Worm (Caenorhabditis elegans): Measurements from ENCODE around the gene spp-5.

Gene spp-5

ce11 chrX:7340394-7340793 is 20.2 kb upstream of the spp-5 start:
- TF ChIP-seq sem-4 (tag; optimal IDR thresholded peaks at IDR 0.05) (no peak), ZK546.5 (tag; optimal IDR thresholded peaks at IDR 0.05) (no peak), lsy-2 (tag; optimal IDR thresholded peaks at IDR 0.05) (peak in 1 of 2 experiments; percentile 5), C34F6.9 (tag; optimal IDR thresholded peaks at IDR 0.05) (no peak), R02D3.7 (tag; optimal IDR thresholded peaks at IDR 0.05) (no peak), nhr-12 (tag; optimal IDR thresholded peaks at IDR 0.05) (no peak), fos-1 (tag; optimal IDR thresholded peaks at IDR 0.05) (no peak), dmd-4 (tag; optimal IDR thresholded peaks at IDR 0.05) (no peak), unc-55 (GFP tag; optimal IDR thresholded peaks at IDR 0.05) (peak; percentile 31), sma-9 (GFP tag; optimal IDR thresholded peaks at IDR 0.05) (no peak), sma-9 (tag; optimal IDR thresholded peaks at IDR 0.05) (no peak), elt-3 (tag; optimal IDR thresholded peaks at IDR 0.05) (no peak), nhr-77 (tag; optimal IDR thresholded peaks at IDR 0.05) (no peak), F13H6.1 (tag; optimal IDR thresholded peaks at IDR 0.05) (no peak), zag-1 (tag; optimal IDR thresholded peaks at IDR 0.05) (no peak), crh-2 (tag; optimal IDR thresholded peaks at IDR 0.05) (no peak), mab-5 (tag; optimal IDR thresholded peaks at IDR 0.05) (no peak), lin-13 (GFP tag; optimal IDR thresholded peaks at IDR 0.05) (no peak), skn-1 (tag; optimal IDR thresholded peaks at IDR 0.05) (no peak), blmp-1 (tag; optimal IDR thresholded peaks at IDR 0.05; ENCODE audit: insufficient read depth) (peak; percentile 10), lin-11 (tag; optimal IDR thresholded peaks at IDR 0.05) (peak; percentile 22), mbf-1 (tag; optimal IDR thresholded peaks at IDR 0.05) (no peak), nhr-10 (tag; optimal IDR thresholded peaks at IDR 0.05) (no peak), ama-1 (optimal IDR thresholded peaks at IDR 0.05) (no peak), nhr-25 (tag; optimal IDR thresholded peaks at IDR 0.05) (peak; percentile 6), nhr-129 (tag; optimal IDR thresholded peaks at IDR 0.05) (peak; percentile 0)

- no peak for TF ChIP-seq nhr-23 (tag; optimal IDR thresholded peaks at IDR 0.05)
- peak; percentile 79 to 93 for TF ChIP-seq lsy-2 (tag; optimal IDR thresholded peaks at IDR 0.05)
- no peak for TF ChIP-seq elt-3 (tag; optimal IDR thresholded peaks at IDR 0.05)
- peak; percentile 67 for TF ChIP-seq nhr-77 (tag; optimal IDR thresholded peaks at IDR 0.05)
- TF ChIP-seq nhr-11 (tag; optimal IDR thresholded peaks at IDR 0.05) = no peak
- TF ChIP-seq lin-39 (tag; optimal IDR thresholded peaks at IDR 0.05) = peak; percentile 48
- TF ChIP-seq nhr-10 (tag; optimal IDR thresholded peaks at IDR 0.05) = peak; percentile 71
- TF ChIP-seq ceh-16 (tag; optimal IDR thresholded peaks at IDR 0.05) = peak; percentile 76
- TF ChIP-seq alr-1 (tag; optimal IDR thresholded peaks at IDR 0.05) = no peak
- TF ChIP-seq egl-27 (tag; optimal IDR thresholded peaks at IDR 0.05) = peak; percentile 93
- TF ChIP-seq nhr-12 (tag; optimal IDR thresholded peaks at IDR 0.05) = no peak
- TF ChIP-seq skn-1 (tag; optimal IDR thresholded peaks at IDR 0.05) = peak; percentile 77
- peak; percentile 71 for TF ChIP-seq ceh-82 (tag; optimal IDR thresholded peaks at IDR 0.05)
- no peak for TF ChIP-seq ztf-1 (GFP tag; conservative IDR thresholded peaks at IDR 0.05)
- TF ChIP-seq sma-3 (GFP tag; optimal IDR thresholded peaks at IDR 0.05) = peak; percentile 94
- TF ChIP-seq C34F6.9 (tag; optimal IDR thresholded peaks at IDR 0.05) = peak; percentile 99
- peak; percentile 73 for TF ChIP-seq zag-1 (tag; optimal IDR thresholded peaks at IDR 0.05)
- no peak for TF ChIP-seq ZK546.5 (tag; optimal IDR thresholded peaks at IDR 0.05)
- TF ChIP-seq ama-1 (optimal IDR thresholded peaks at IDR 0.05) = peak; percentile 77
- TF ChIP-seq nhr-129 (tag; optimal IDR thresholded peaks at IDR 0.05) = peak; percentile 98
- peak; percentile 83 for TF ChIP-seq gmeb-1 (tag; optimal IDR thresholded peaks at IDR 0.05)
- no peak for TF ChIP-seq mbf-1 (tag; optimal IDR thresholded peaks at IDR 0.05)
- TF ChIP-seq blmp-1 (tag; optimal IDR thresholded peaks at IDR 0.05; ENCODE audit: insufficient read depth) = peak; percentile 58
- peak; percentile 96 for TF ChIP-seq lin-11 (tag; optimal IDR thresholded peaks at IDR 0.05)
- TF ChIP-seq sma-9 (GFP tag; optimal IDR thresholded peaks at IDR 0.05) = peak; percentile 96
- TF ChIP-seq sma-9 (tag; optimal IDR thresholded peaks at IDR 0.05) = no peak
- peak; percentile 98 for TF ChIP-seq F13H6.1 (tag; optimal IDR thresholded peaks at IDR 0.05)
- peak; percentile 74 to 95 for TF ChIP-seq mdl-1 (tag; optimal IDR thresholded peaks at IDR 0.05)
- no peak for TF ChIP-seq elt-1 (tag; optimal IDR thresholded peaks at IDR 0.05)
- no peak for TF ChIP-seq nhr-237 (tag; optimal IDR thresholded peaks at IDR 0.05)
- TF ChIP-seq mab-5 (tag; optimal IDR thresholded peaks at IDR 0.05) = peak; percentile 93
- TF ChIP-seq nhr-25 (tag; optimal IDR thresholded peaks at IDR 0.05) = peak; percentile 96
- peak; percentile 84 for TF ChIP-seq Y55F3AM.14 (GFP tag; optimal IDR thresholded peaks at IDR 0.05)
- TF ChIP-seq crh-2 (tag; optimal IDR thresholded peaks at IDR 0.05) = peak; percentile 97
- peak; percentile 87 for TF ChIP-seq nhr-6 (tag; optimal IDR thresholded peaks at IDR 0.05)
- TF ChIP-seq unc-39 (tag; optimal IDR thresholded peaks at IDR 0.05) = no peak
- TF ChIP-seq peb-1 (tag; optimal IDR thresholded peaks at IDR 0.05) = no peak
- peak; percentile 79 for TF ChIP-seq snpc-4 (tag; optimal IDR thresholded peaks at IDR 0.05)
- TF ChIP-seq fos-1 (tag; optimal IDR thresholded peaks at IDR 0.05) = peak; percentile 96
- no peak for TF ChIP-seq aly-2 (tag; optimal IDR thresholded peaks at IDR 0.05)
- TF ChIP-seq unc-55 (GFP tag; optimal IDR thresholded peaks at IDR 0.05) = peak; percentile 97
- TF ChIP-seq ztf-4 (tag; optimal IDR thresholded peaks at IDR 0.05) = peak; percentile 88
- peak; percentile 93 for TF ChIP-seq lin-13 (GFP tag; optimal IDR thresholded peaks at IDR 0.05)
- TF ChIP-seq dmd-4 (tag; optimal IDR thresholded peaks at IDR 0.05) = peak; percentile 43
- TF ChIP-seq unc-62 (GFP tag; optimal IDR thresholded peaks at IDR 0.05) = peak; percentile 70
- peak; percentile 94 for TF ChIP-seq sem-4 (tag; optimal IDR thresholded peaks at IDR 0.05)
- peak; percentile 92 for TF ChIP-seq nhr-21 (tag; optimal IDR thresholded peaks at IDR 0.05)
- no peak for TF ChIP-seq R02D3.7 (tag; optimal IDR thresholded peaks at IDR 0.05)
- TF ChIP-seq ztf-11 (tag; optimal IDR thresholded peaks at IDR 0.05) = no peak
Observed at ce11 chrX:7334302-7334724, 14.2 kb upstream of the spp-5 start, which contains the start of gene epg-7. TSS of gene epg-7 (plus strand) at chrX:7334714.
